Fruit fly (Drosophila melanogaster): ENCODE results near the gene CG34299.

The CG34299 gene

DNA sequence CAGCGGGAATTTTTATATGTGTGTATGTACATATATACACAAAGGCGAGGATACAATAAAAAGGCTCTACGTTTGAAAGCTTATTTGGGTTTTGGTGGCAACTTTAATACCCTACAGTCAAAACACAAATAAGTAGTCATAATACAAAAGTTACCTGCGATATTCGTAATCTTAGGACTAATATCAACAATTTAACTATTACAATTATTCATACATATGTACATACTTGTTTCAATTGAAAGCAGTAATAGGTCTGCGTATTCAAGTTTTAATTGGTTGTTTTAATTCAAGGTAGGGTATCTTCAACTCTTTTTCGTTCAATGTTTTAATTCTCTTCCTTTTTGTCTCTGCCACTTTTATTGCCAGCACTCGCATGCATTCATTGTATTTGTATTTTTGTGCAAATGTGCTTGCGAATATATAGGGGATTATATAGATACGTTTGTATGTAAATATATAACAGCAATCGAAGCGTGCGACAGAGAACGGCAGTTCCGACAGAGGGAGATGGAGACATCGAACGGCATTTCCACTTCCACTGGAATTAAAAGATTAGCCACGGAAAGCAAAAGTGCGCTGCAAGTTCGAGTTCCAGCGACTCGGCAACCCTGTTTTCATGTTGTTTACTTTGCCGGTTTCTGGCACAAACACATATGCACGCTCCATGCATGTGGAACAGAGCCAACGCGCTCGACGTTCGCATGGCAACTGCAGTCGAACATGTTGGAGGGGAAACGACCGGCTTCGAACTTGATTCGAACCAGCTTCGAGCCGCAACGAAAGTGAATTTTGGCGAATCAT is 27.3 kb downstream of the CG34299 start (continued):
- TF ChIP-seq nmo (GFP tag; optimal IDR thresholded peaks at IDR 0.05) (peak; percentile 24), CG9817 (tag; optimal IDR thresholded peaks at IDR 0.05) (peak; percentile 27), CG3163 (GFP tag; optimal IDR thresholded peaks at IDR 0.05) (no peak), vnd (GFP tag; IDR thresholded peaks at IDR 0.05; ENCODE audit: partially characterized antibody) (no peak), Dip2 (GFP tag; IDR thresholded peaks at IDR 0.05) (no peak), CG7786 (GFP tag; optimal IDR thresholded peaks at IDR 0.05) (peak; percentile 13), CG10979 (tag; optimal IDR thresholded peaks at IDR 0.05) (peak; percentile 33), pros (GFP tag; optimal IDR thresholded peaks at IDR 0.05) (peak; percentile 11), Blimp-1 (GFP tag; optimal IDR thresholded peaks at IDR 0.05) (peak; percentile 95), fru (optimal IDR thresholded peaks at IDR 0.05) (no peak), CG9215 (GFP tag; IDR thresholded peaks at IDR 0.05) (no peak), CG3995 (GFP tag; optimal IDR thresholded peaks at IDR 0.05) (no peak), CG4617 (GFP tag; optimal IDR thresholded peaks at IDR 0.05; ENCODE audit: borderline replicate concordance) (no peak), HHEX (GFP tag; optimal IDR thresholded peaks at IDR 0.05) (peak; percentile 1), Atf-2 (GFP tag; optimal IDR thresholded peaks at IDR 0.05) (peak; percentile 7), CG17829 (tag; optimal IDR thresholded peaks at IDR 0.05) (peak; percentile 51), tap (tag; optimal IDR thresholded peaks at IDR 0.05) (peak; percentile 35), pnt (GFP tag; optimal IDR thresholded peaks at IDR 0.05) (no peak), Xrp1 (GFP tag; IDR thresholded peaks at IDR 0.05) (peak; percentile 60), Pdp1 (GFP tag; optimal IDR thresholded peaks at IDR 0.05) (peak; percentile 35 to 51), CG2875 (GFP tag; optimal IDR thresholded peaks at IDR 0.05) (peak; percentile 44), MBD-R2 (GFP tag; IDR thresholded peaks at IDR 0.05) (peak; percentile 17; the same call in 1 of the 2 replicates), exex (tag; optimal IDR thresholded peaks at IDR 0.05) (no peak), Med (GFP tag) (peak; percentile 95), CG17912 (GFP tag; optimal IDR thresholded peaks at IDR 0.05) (peak; percentile 50), onecut (GFP tag; IDR thresholded peaks at IDR 0.05) (peak; percentile 67), sr (GFP tag; IDR thresholded peaks at IDR 0.05) (no peak), CG11696 (GFP tag; IDR thresholded peaks at IDR 0.05) (no peak), Side (GFP tag; optimal IDR thresholded peaks at IDR 0.05) (no peak), scrt (GFP tag; optimal IDR thresholded peaks at IDR 0.05) (no peak), CG15073 (GFP tag; optimal IDR thresholded peaks at IDR 0.05) (no peak), gcm (GFP tag; optimal IDR thresholded peaks at IDR 0.05) (peak; percentile 57), CG6813 (GFP tag; optimal IDR thresholded peaks at IDR 0.05) (peak; percentile 41), MTF-1 (GFP tag; optimal IDR thresholded peaks at IDR 0.05; ENCODE audit: borderline replicate concordance) (peak; percentile 35), kni (GFP tag; optimal IDR thresholded peaks at IDR 0.05) (peak; percentile 44), NK7.1 (GFP tag; optimal IDR thresholded peaks at IDR 0.05) (no peak), gro (GFP tag; optimal IDR thresholded peaks at IDR 0.05) (no peak), klu (GFP tag; IDR thresholded peaks at IDR 0.05) (no peak), hb (GFP tag; IDR thresholded peaks at IDR 0.05; ENCODE audit: partially characterized antibody) (no peak), gfzf (GFP tag; optimal IDR thresholded peaks at IDR 0.05) (no peak), CG11247 (GFP tag; IDR thresholded peaks at IDR 0.05) (no peak), oc (tag; optimal IDR thresholded peaks at IDR 0.05) (peak; percentile 84), CG6689 (GFP tag; IDR thresholded peaks at IDR 0.05) (peak; percentile 28; the same call in 1 of the 2 replicates), CG17385 (GFP tag; optimal IDR thresholded peaks at IDR 0.05) (peak; percentile 28), pfk (GFP tag; optimal IDR thresholded peaks at IDR 0.05) (no peak), kay (GFP tag; optimal IDR thresholded peaks at IDR 0.05) (no peak), C15 (GFP tag; IDR thresholded peaks at IDR 0.05) (no peak), CG12942 (GFP tag; optimal IDR thresholded peaks at IDR 0.05) (peak; percentile 45), twi (tag; optimal IDR thresholded peaks at IDR 0.05) (peak; percentile 37)

Data from whole organism, embryonic.